Fruit fly (Drosophila melanogaster): ENCODE measurements around the gene RnpS1.

The RnpS1 gene

DNA sequence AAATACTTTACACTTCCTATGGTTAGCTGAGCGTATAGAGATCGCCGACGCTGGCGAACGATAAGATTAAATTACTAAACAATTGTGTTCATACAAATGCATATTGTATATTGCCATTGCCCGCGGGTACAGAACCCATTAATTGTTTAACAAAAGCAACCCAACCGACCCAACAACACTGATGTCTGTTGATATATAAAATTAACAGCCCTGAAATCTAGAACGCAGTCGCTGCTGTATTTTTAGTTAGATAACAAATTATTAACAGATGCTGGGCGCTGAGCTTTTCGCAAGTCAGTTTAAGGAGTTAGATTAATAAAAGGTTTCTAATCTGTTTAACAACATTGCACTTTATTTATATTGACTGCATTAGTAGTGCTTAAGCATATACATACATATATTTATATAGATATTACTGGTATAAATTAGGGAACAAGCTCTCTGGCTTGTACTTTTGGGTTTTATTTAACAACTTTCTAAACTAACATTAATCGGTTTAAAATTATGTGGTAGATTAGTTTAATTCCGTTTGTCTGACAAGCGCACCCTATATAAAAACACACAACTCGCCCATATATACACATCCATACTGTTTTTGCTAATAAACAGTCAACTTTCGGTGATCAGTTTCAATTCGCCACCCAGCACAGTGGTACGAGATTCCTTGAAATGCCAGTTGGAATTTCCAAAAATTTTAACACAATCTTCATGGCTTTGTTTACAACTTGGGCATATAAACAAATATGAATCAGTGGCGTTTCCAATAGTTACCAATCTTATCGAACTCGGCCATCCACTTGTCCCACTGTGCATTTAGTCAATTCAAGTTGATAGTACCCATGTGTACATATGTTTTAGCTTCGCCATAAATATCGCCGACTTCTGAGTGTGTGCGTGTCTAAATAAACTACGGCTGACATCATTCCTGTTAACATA, 23.7 kb upstream of the RnpS1 start (continued):
- TF ChIP-seq tai (GFP tag; optimal IDR thresholded peaks at IDR 0.05) (no peak), N (GFP tag; optimal IDR thresholded peaks at IDR 0.05) (no peak), CrebA (GFP tag; optimal IDR thresholded peaks at IDR 0.05; ENCODE audit: borderline replicate concordance) (no peak), foxo (GFP tag; optimal IDR thresholded peaks at IDR 0.05) (peak; percentile 95), br (GFP tag; optimal IDR thresholded peaks at IDR 0.05) (peak; percentile 96), ey (GFP tag; optimal IDR thresholded peaks at IDR 0.05) (peak; percentile 94), Hr78 (GFP tag; optimal IDR thresholded peaks at IDR 0.05) (no peak), sv (GFP tag; optimal IDR thresholded peaks at IDR 0.05) (peak; percentile 65), dmrt93B (GFP tag; optimal IDR thresholded peaks at IDR 0.05) (peak; percentile 81), CG32264 (GFP tag; optimal IDR thresholded peaks at IDR 0.05) (peak; percentile 97), pan (optimal IDR thresholded peaks at IDR 0.05) (no peak), OdsH (GFP tag; optimal IDR thresholded peaks at IDR 0.05) (peak; percentile 91), CG9705 (GFP tag; optimal IDR thresholded peaks at IDR 0.05) (peak; percentile 68), jim (GFP tag; optimal IDR thresholded peaks at IDR 0.05) (peak; percentile 10), Myc (optimal IDR thresholded peaks at IDR 0.05) (no peak)

DNA sequence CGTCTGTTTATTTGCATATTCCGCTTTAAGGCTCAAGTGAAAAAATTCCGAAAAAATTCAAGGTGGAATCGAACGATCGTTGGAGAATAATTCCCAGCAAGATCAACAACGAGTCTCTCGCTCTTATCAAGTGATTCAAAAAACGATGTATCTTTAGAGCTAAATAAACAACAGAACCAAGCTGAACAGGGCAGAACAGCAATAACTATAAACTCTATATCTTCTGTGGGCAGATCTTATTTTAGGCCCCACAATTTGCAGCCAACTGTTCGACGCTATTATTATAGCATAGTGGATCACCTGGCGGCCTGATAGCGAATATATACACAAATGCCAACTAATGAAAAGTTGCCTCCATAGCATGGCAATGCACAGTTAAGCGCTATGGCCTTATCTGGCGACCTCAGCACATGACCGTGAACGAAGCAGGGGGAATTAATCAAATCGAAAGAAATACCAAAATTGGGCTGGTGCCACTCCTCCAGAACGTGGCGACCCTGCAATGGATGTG, 22.4 kb upstream of the RnpS1 start:
- TF ChIP-seq dl (GFP tag; optimal IDR thresholded peaks at IDR 0.05; ENCODE audit: insufficient read depth in 1 of 2, partially characterized antibody in 2 of 2) (no peak), Abd-B (GFP tag; optimal IDR thresholded peaks at IDR 0.05) (no peak), brk (GFP tag; optimal IDR thresholded peaks at IDR 0.05) (no peak), Rel (GFP tag; optimal IDR thresholded peaks at IDR 0.05) (no peak), Rel (tag; optimal IDR thresholded peaks at IDR 0.05) (peak; percentile 69)

DNA sequence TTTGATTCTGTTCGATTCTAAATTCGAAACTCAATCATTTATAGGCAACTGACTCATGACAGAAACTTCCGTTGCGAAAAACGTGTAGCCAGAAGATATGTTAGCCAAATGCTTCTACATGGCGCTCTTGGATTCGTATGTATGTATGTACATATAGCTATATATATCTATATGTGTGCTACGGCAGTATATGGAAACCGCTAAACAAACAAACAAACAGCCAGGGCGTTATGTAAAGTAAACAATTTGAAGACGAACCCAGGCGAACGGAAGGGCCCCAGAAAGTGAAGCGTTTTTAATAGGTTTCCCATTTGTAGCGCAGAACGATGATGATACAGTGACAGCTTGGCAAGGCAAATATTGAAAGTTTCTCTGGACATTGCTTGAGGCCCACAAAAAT, 21.9 kb upstream of the RnpS1 start:
- no peak for TF ChIP-seq Rel (GFP tag; optimal IDR thresholded peaks at IDR 0.05)
- TF ChIP-seq Rel (tag; optimal IDR thresholded peaks at IDR 0.05), result no peak
- TF ChIP-seq Abd-B (GFP tag; optimal IDR thresholded peaks at IDR 0.05), result no peak
- no peak for TF ChIP-seq psq (GFP tag; optimal IDR thresholded peaks at IDR 0.05)
- no peak for TF ChIP-seq h (GFP tag; optimal IDR thresholded peaks at IDR 0.05)
- TF ChIP-seq Dfd (GFP tag; optimal IDR thresholded peaks at IDR 0.05), result no peak
- no peak for TF ChIP-seq br (GFP tag; optimal IDR thresholded peaks at IDR 0.05)
- TF ChIP-seq dmrt93B (GFP tag; optimal IDR thresholded peaks at IDR 0.05), result no peak
- TF ChIP-seq CG9705 (GFP tag; optimal IDR thresholded peaks at IDR 0.05), result no peak
- no peak for TF ChIP-seq Sp1 (GFP tag; optimal IDR thresholded peaks at IDR 0.05)
- TF ChIP-seq Mio (GFP tag; optimal IDR thresholded peaks at IDR 0.05), result no peak
- no peak for TF ChIP-seq HLH106 (tag; optimal IDR thresholded peaks at IDR 0.05)
- no peak for TF ChIP-seq jim (GFP tag; optimal IDR thresholded peaks at IDR 0.05)
- no peak for TF ChIP-seq pan (optimal IDR thresholded peaks at IDR 0.05)
- no peak for TF ChIP-seq woc (GFP tag; optimal IDR thresholded peaks at IDR 0.05)
- no peak for TF ChIP-seq tai (GFP tag; optimal IDR thresholded peaks at IDR 0.05)
- TF ChIP-seq Vsx2 (GFP tag; optimal IDR thresholded peaks at IDR 0.05; ENCODE audit: partially characterized antibody), result no peak

DNA sequence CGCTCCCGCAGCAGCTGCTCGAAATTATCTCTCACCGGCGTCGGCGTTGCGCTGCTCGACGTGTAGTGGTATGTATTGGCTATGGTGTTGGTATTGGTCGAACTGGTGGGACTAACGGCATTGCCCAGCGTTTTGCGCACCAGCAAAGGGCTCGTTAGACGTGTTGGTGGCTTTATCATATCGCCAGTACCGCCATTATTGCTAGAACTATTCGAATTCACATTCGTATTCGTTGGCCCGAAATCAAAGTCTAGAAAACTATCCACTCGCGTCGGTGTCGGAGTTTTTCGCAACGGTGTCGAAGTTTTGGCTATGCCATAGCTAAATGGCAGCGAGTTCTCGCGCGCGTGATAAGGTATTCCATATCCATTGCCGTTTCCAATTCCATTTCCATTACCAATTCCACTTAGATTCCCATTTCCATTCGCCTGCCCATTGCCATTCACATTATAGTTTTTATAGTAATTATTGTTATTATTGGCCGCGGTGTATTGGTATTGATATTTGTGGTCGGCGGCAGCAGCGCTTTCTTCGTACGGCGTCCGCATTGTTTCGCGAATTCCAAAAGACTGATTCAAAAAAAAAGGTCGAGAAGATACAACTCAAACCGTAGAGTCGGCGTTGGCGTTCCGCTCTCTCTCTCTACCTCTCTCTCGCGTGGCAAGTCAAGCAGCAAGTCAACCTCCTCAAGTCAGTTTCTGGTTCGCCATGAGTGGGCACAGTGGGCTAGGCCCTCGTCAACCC, 19.2 kb upstream of the RnpS1 start, which contains the start of gene by:
Gene by, minus strand, starts transcription at position 575 of the 744 bp plus-strand sequence.
- TF ChIP-seq jim (GFP tag; optimal IDR thresholded peaks at IDR 0.05) (peak; percentile 84), Dfd (GFP tag; optimal IDR thresholded peaks at IDR 0.05) (no peak), Vsx2 (GFP tag; optimal IDR thresholded peaks at IDR 0.05; ENCODE audit: partially characterized antibody) (peak; percentile 37), sv (GFP tag; optimal IDR thresholded peaks at IDR 0.05) (no peak), Rel (GFP tag; optimal IDR thresholded peaks at IDR 0.05) (no peak), Rel (tag; optimal IDR thresholded peaks at IDR 0.05) (no peak), tai (GFP tag; optimal IDR thresholded peaks at IDR 0.05) (no peak), dl (GFP tag; optimal IDR thresholded peaks at IDR 0.05; ENCODE audit: insufficient read depth in 1 of 2, partially characterized antibody in 2 of 2) (peak; percentile 74 to 83), HLH106 (tag; optimal IDR thresholded peaks at IDR 0.05) (no peak), CrebA (GFP tag; optimal IDR thresholded peaks at IDR 0.05; ENCODE audit: borderline replicate concordance) (no peak), Sp1 (GFP tag; optimal IDR thresholded peaks at IDR 0.05) (no peak), GATAd (GFP tag; optimal IDR thresholded peaks at IDR 0.05) (no peak), CG9705 (GFP tag; optimal IDR thresholded peaks at IDR 0.05) (no peak), Hr78 (GFP tag; optimal IDR thresholded peaks at IDR 0.05) (no peak), ey (GFP tag; optimal IDR thresholded peaks at IDR 0.05) (no peak), dmrt93B (GFP tag; optimal IDR thresholded peaks at IDR 0.05) (no peak), Dif (GFP tag; optimal IDR thresholded peaks at IDR 0.05; ENCODE audit: partially characterized antibody) (peak; percentile 82), brk (GFP tag; optimal IDR thresholded peaks at IDR 0.05) (no peak), h (GFP tag; optimal IDR thresholded peaks at IDR 0.05) (no peak), Hr83 (GFP tag; optimal IDR thresholded peaks at IDR 0.05; ENCODE audit: poor library complexity, severe bottlenecking) (peak; percentile 15), pan (optimal IDR thresholded peaks at IDR 0.05) (no peak)

Measured in whole organism, wandering third instar larva.